Worm (Caenorhabditis elegans): ENCODE data around the gene F25A2.1.

- TF ChIP-seq ztf-11 (tag; optimal IDR thresholded peaks at IDR 0.05): no peak
- no peak for TF ChIP-seq F44E2.7 (GFP tag; IDR thresholded peaks at IDR 0.05)
- no peak for TF ChIP-seq F49E8.2 (tag; optimal IDR thresholded peaks at IDR 0.05; ENCODE audit: borderline replicate concordance)
- no peak for TF ChIP-seq snpc-4 (tag; optimal IDR thresholded peaks at IDR 0.05)
- TF ChIP-seq nhr-42 (GFP tag; IDR thresholded peaks at IDR 0.05): no peak
- no peak for TF ChIP-seq zfp-3 (GFP tag; conservative IDR thresholded peaks at IDR 0.05)
- no peak for TF ChIP-seq zag-1 (tag; optimal IDR thresholded peaks at IDR 0.05)
These were observed 41.1 kb downstream of the F25A2.1 start, which contains the start of gene Y50D4A.10 for ce11 chrV:1220509-1220908.

Data from whole organism, L4 larva.